Worm (Caenorhabditis elegans): Measurements from ENCODE around the gene T05C12.8.

The T05C12.8 gene

ce11 chrII:8190455-8190854 lies at the start of gene T05C12.8:
T05C12.8 (minus strand) TSS chrII:8190555.
- no peak for TF ChIP-seq ref-1 (GFP tag; conservative IDR thresholded peaks at IDR 0.05)

ce11 chrII:8238155-8238554 lies 47.8 kb upstream of the T05C12.8 start, which contains the start of gene nlp-5:
nlp-5 (plus strand) TSS chrII:8238455.
- TF ChIP-seq T22C8.4 (GFP tag; IDR thresholded peaks at IDR 0.05) (no peak), ztf-29 (GFP tag; IDR thresholded peaks at IDR 0.05) (no peak), klf-2 (GFP tag; conservative IDR thresholded peaks at IDR 0.05) (no peak), flt-1 (GFP tag; IDR thresholded peaks at IDR 0.05) (no peak), ref-1 (GFP tag; conservative IDR thresholded peaks at IDR 0.05) (no peak), cog-1 (tag; optimal IDR thresholded peaks at IDR 0.05) (no peak), tab-1 (GFP tag; IDR thresholded peaks at IDR 0.05) (no peak)

- no peak for TF ChIP-seq med-1 (GFP tag; optimal IDR thresholded peaks at IDR 0.05; ENCODE audit: insufficient read depth)
- no peak for TF ChIP-seq ztf-29 (GFP tag; IDR thresholded peaks at IDR 0.05)
- TF ChIP-seq tab-1 (GFP tag; IDR thresholded peaks at IDR 0.05), result no peak
- no peak for TF ChIP-seq ztf-23 (GFP tag; IDR thresholded peaks at IDR 0.05)
- no peak for TF ChIP-seq ref-1 (GFP tag; conservative IDR thresholded peaks at IDR 0.05)
- no peak for TF ChIP-seq cog-1 (tag; optimal IDR thresholded peaks at IDR 0.05)
- TF ChIP-seq T22C8.4 (GFP tag; IDR thresholded peaks at IDR 0.05), result no peak
- TF ChIP-seq flt-1 (GFP tag; IDR thresholded peaks at IDR 0.05), result no peak
- no peak for TF ChIP-seq klf-2 (GFP tag; conservative IDR thresholded peaks at IDR 0.05)
Measured at ce11 chrII:8232489-8232888, 42.1 kb upstream of the T05C12.8 start, which contains the start of gene M110.7. M110.7 (plus strand) TSS chrII:8232789.

ce11 chrII:8230976-8231375 lies 40.6 kb upstream of the T05C12.8 start, which contains the start of gene M110.9:
M110.9 (plus strand) TSS chrII:8231276.
- TF ChIP-seq med-1 (GFP tag; optimal IDR thresholded peaks at IDR 0.05; ENCODE audit: insufficient read depth), result no peak
- TF ChIP-seq cog-1 (tag; optimal IDR thresholded peaks at IDR 0.05), result no peak
- no peak for TF ChIP-seq tab-1 (GFP tag; IDR thresholded peaks at IDR 0.05)
- TF ChIP-seq klf-2 (GFP tag; conservative IDR thresholded peaks at IDR 0.05), result no peak
- TF ChIP-seq flt-1 (GFP tag; IDR thresholded peaks at IDR 0.05), result no peak
- no peak for TF ChIP-seq T22C8.4 (GFP tag; IDR thresholded peaks at IDR 0.05)
- no peak for TF ChIP-seq ztf-29 (GFP tag; IDR thresholded peaks at IDR 0.05)
- no peak for TF ChIP-seq ztf-23 (GFP tag; IDR thresholded peaks at IDR 0.05)
- no peak for TF ChIP-seq ref-1 (GFP tag; conservative IDR thresholded peaks at IDR 0.05)

- TF ChIP-seq cog-1 (tag; optimal IDR thresholded peaks at IDR 0.05) (no peak), ztf-29 (GFP tag; IDR thresholded peaks at IDR 0.05) (no peak), T22C8.4 (GFP tag; IDR thresholded peaks at IDR 0.05) (no peak), klf-2 (GFP tag; conservative IDR thresholded peaks at IDR 0.05) (no peak), ztf-23 (GFP tag; IDR thresholded peaks at IDR 0.05) (no peak), tab-1 (GFP tag; IDR thresholded peaks at IDR 0.05) (no peak), med-1 (GFP tag; optimal IDR thresholded peaks at IDR 0.05; ENCODE audit: insufficient read depth) (no peak), ref-1 (GFP tag; conservative IDR thresholded peaks at IDR 0.05) (no peak), flt-1 (GFP tag; IDR thresholded peaks at IDR 0.05) (no peak)
Measured at ce11 chrII:8226475-8226874, 36.1 kb upstream of the T05C12.8 start.

ce11 chrII:8225914-8226313 lies 35.6 kb upstream of the T05C12.8 start:
- no peak for TF ChIP-seq T22C8.4 (GFP tag; IDR thresholded peaks at IDR 0.05)
- TF ChIP-seq flt-1 (GFP tag; IDR thresholded peaks at IDR 0.05), result no peak
- no peak for TF ChIP-seq med-1 (GFP tag; optimal IDR thresholded peaks at IDR 0.05; ENCODE audit: insufficient read depth)
- no peak for TF ChIP-seq ztf-29 (GFP tag; IDR thresholded peaks at IDR 0.05)
- no peak for TF ChIP-seq ztf-23 (GFP tag; IDR thresholded peaks at IDR 0.05)
- no peak for TF ChIP-seq ref-1 (GFP tag; conservative IDR thresholded peaks at IDR 0.05)
- TF ChIP-seq tab-1 (GFP tag; IDR thresholded peaks at IDR 0.05), result no peak
- TF ChIP-seq cog-1 (tag; optimal IDR thresholded peaks at IDR 0.05), result no peak
- TF ChIP-seq klf-2 (GFP tag; conservative IDR thresholded peaks at IDR 0.05), result no peak

ce11 chrII:8225347-8225746 lies 35.0 kb upstream of the T05C12.8 start:
- TF ChIP-seq flt-1 (GFP tag; IDR thresholded peaks at IDR 0.05) (no peak), ztf-23 (GFP tag; IDR thresholded peaks at IDR 0.05) (no peak), med-1 (GFP tag; optimal IDR thresholded peaks at IDR 0.05; ENCODE audit: insufficient read depth) (no peak), ztf-29 (GFP tag; IDR thresholded peaks at IDR 0.05) (no peak), tab-1 (GFP tag; IDR thresholded peaks at IDR 0.05) (no peak), ref-1 (GFP tag; conservative IDR thresholded peaks at IDR 0.05) (no peak), cog-1 (tag; optimal IDR thresholded peaks at IDR 0.05) (no peak), klf-2 (GFP tag; conservative IDR thresholded peaks at IDR 0.05) (no peak), T22C8.4 (GFP tag; IDR thresholded peaks at IDR 0.05) (no peak)

- TF ChIP-seq klf-2 (GFP tag; conservative IDR thresholded peaks at IDR 0.05), result no peak
Measured at ce11 chrII:8224623-8225022, 34.3 kb upstream of the T05C12.8 start.

- no peak for TF ChIP-seq flt-1 (GFP tag; IDR thresholded peaks at IDR 0.05)
- no peak for TF ChIP-seq ref-1 (GFP tag; conservative IDR thresholded peaks at IDR 0.05)
- TF ChIP-seq cog-1 (tag; optimal IDR thresholded peaks at IDR 0.05), result no peak
- TF ChIP-seq klf-2 (GFP tag; conservative IDR thresholded peaks at IDR 0.05), result no peak
- no peak for TF ChIP-seq ztf-29 (GFP tag; IDR thresholded peaks at IDR 0.05)
- TF ChIP-seq tab-1 (GFP tag; IDR thresholded peaks at IDR 0.05), result no peak
- no peak for TF ChIP-seq ztf-23 (GFP tag; IDR thresholded peaks at IDR 0.05)
- no peak for TF ChIP-seq med-1 (GFP tag; optimal IDR thresholded peaks at IDR 0.05; ENCODE audit: insufficient read depth)
- TF ChIP-seq T22C8.4 (GFP tag; IDR thresholded peaks at IDR 0.05), result no peak
Measured at ce11 chrII:8223945-8224344, 33.6 kb upstream of the T05C12.8 start.

ce11 chrII:8223422-8223821 lies 33.1 kb upstream of the T05C12.8 start:
- no peak for TF ChIP-seq T22C8.4 (GFP tag; IDR thresholded peaks at IDR 0.05)
